Fruit fly (Drosophila melanogaster): ENCODE results near the gene ss.

DNA sequence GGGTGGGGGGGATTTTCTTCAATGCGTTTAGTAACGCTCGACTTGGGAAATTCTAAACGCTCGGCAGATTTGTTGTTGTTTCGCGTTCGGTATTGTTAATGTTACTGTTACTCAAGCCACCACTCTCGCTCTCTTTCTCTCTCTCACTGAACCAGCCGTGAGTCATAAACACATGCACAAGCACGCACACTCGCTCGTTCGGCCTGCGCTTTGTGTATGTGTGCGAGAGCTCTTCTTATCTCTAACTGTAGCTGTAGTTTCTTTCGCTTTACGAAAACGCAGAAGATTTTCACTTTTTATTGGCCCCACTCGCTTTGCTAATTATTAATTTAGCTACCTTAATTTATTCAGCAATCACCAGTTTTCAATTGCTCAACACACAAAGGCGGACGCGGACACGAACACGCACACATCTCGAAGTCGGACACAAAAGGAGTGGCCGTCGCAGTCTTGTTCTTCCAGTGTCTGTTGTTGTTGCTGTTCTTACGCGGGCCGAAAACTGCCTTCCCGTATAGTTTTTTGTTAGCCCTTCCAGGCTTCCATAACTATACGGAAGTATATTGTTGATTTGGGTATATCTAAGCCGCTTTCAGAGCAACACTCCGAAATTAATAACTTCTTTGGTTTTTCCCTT, 49.6 kb upstream of the ss start:
- TF ChIP-seq CG11902 (GFP tag; optimal IDR thresholded peaks at IDR 0.05) (no peak), CG11762 (GFP tag; optimal IDR thresholded peaks at IDR 0.05; ENCODE audit: insufficient read depth) (no peak), CG9139 (GFP tag; optimal IDR thresholded peaks at IDR 0.05) (no peak)

Data from whole organism, prepupa.